Worm (Caenorhabditis elegans) whole organism, dauer: Measurements from ENCODE around the gene sdz-13.

Experiments
- unc-62 ChIP-seq: sonication (generic microtip); optimal IDR thresholded peaks from 2 replicates; lab custom pipeline; 2017; ENCODE audit warnings: missing biosample characterization, missing genetic modification reagents, missing genetic modification characterization

Gene sdz-13

ce11 chrIV:10879542-10879941, at the start of gene sdz-13:
TSS of gene sdz-13 (minus strand) at chrIV:10879642.
- no peak for TF ChIP-seq unc-62 (GFP tag; lab: Kevin White, UChicago)

- no peak for TF ChIP-seq unc-62 (GFP tag; lab: Kevin White, UChicago)
These were observed 40.3 kb upstream of the sdz-13 start, which contains the start of gene rbr-2 for ce11 chrIV:10919770-10920169. TSS of gene rbr-2 (plus strand) at chrIV:10920070.

- no peak for TF ChIP-seq unc-62 (GFP tag; lab: Kevin White, UChicago)
These were observed 39.6 kb upstream of the sdz-13 start for ce11 chrIV:10918877-10919560.

ce11 chrIV:10916134-10916533, 36.7 kb upstream of the sdz-13 start:
- TF ChIP-seq unc-62 (GFP tag; lab: Kevin White, UChicago): no peak

- no peak for TF ChIP-seq unc-62 (GFP tag; lab: Kevin White, UChicago)
These were observed 35.9 kb upstream of the sdz-13 start, which contains the start of gene ZK593.3 for ce11 chrIV:10915388-10915787. TSS of gene ZK593.3 (plus strand) at chrIV:10915688.

ce11 chrIV:10913081-10913480, 33.6 kb upstream of the sdz-13 start, which contains the start of gene ZK593.2:
TSS of gene ZK593.2 (plus strand) at chrIV:10913381.
- TF ChIP-seq unc-62 (GFP tag; lab: Kevin White, UChicago): no peak

ce11 chrIV:10909708-10910107, 30.3 kb upstream of the sdz-13 start, which contains the start of gene pyk-2:
TSS of gene pyk-2 (plus strand) at chrIV:10909913.
- no peak for TF ChIP-seq unc-62 (GFP tag; lab: Kevin White, UChicago)

- TF ChIP-seq unc-62 (GFP tag; lab: Kevin White, UChicago): no peak
These were observed 29.8 kb upstream of the sdz-13 start, which contains the start of gene ZK596.2 for ce11 chrIV:10909206-10909605. TSS of gene ZK596.2 (minus strand) at chrIV:10909306.

ce11 chrIV:10904282-10904681, 24.8 kb upstream of the sdz-13 start, which contains the start of gene ZK596.3:
TSS of gene ZK596.3 (minus strand) at chrIV:10904382.
- TF ChIP-seq unc-62 (GFP tag; lab: Kevin White, UChicago): no peak

ce11 chrIV:10902476-10902875, 23.0 kb upstream of the sdz-13 start:
- TF ChIP-seq unc-62 (GFP tag; lab: Kevin White, UChicago): no peak

ce11 chrIV:10900083-10900482, 20.6 kb upstream of the sdz-13 start, which contains the start of gene srlf-30:
TSS of gene srlf-30 (plus strand) at chrIV:10900383.
- TF ChIP-seq unc-62 (GFP tag; lab: Kevin White, UChicago): no peak

ce11 chrIV:10899091-10899490, 19.6 kb upstream of the sdz-13 start, which contains the start of the genes F13E9.9 and F13E9.19:
TSS of gene F13E9.9 (minus strand) at chrIV:10899191.
TSS of gene F13E9.19 (plus strand) at chrIV:10899406.
- TF ChIP-seq unc-62 (GFP tag; lab: Kevin White, UChicago): no peak

ce11 chrIV:10898160-10898559, 18.7 kb upstream of the sdz-13 start:
- TF ChIP-seq unc-62 (GFP tag; lab: Kevin White, UChicago): no peak

- no peak for TF ChIP-seq unc-62 (GFP tag; lab: Kevin White, UChicago)
These were observed 17.1 kb upstream of the sdz-13 start, which contains the start of gene srlf-13 for ce11 chrIV:10896512-10896911. TSS of gene srlf-13 (minus strand) at chrIV:10896612.

ce11 chrIV:10894255-10894654, 14.8 kb upstream of the sdz-13 start, which contains the start of gene srlf-14:
TSS of gene srlf-14 (minus strand) at chrIV:10894355.
- no peak for TF ChIP-seq unc-62 (GFP tag; lab: Kevin White, UChicago)

ce11 chrIV:10891993-10892392, 12.6 kb upstream of the sdz-13 start, which contains the start of gene srlf-12:
TSS of gene srlf-12 (minus strand) at chrIV:10892093.
- no peak for TF ChIP-seq unc-62 (GFP tag; lab: Kevin White, UChicago)
